Worm (Caenorhabditis elegans) whole organism, L1 larva: ENCODE data around the gene rpn-6.1.

ENCODE experiments used
- C04F5.9 ChIP-seq: sonication (generic microtip); optimal IDR thresholded peaks from 2 replicates; lab custom pipeline; 2016; ENCODE audit warnings: missing genetic modification characterization, missing compliant biosample characterization
- C16A3.4 ChIP-seq: fragments of 150-350 bp; optimal IDR thresholded peaks from 2 replicates; lab custom pipeline; 2014; ENCODE audit warnings: missing biosample characterization, missing genetic modification characterization
- C34B4.2 ChIP-seq: sonication (generic microtip); optimal IDR thresholded peaks from 2 replicates; lab custom pipeline; 2017; ENCODE audit warnings: mild to moderate bottlenecking, missing genetic modification characterization, missing compliant biosample characterization
- Y116A8C.19 ChIP-seq: sonication (generic microtip); optimal IDR thresholded peaks from 2 replicates; lab custom pipeline; 2016; ENCODE audit warnings: missing compliant biosample characterization, missing genetic modification characterization, borderline replicate concordance
- aly-2 ChIP-seq: fragments of 150-350 bp; optimal IDR thresholded peaks from 2 replicates; lab custom pipeline; 2014; ENCODE audit warnings: missing biosample characterization, missing genetic modification characterization
- ama-1 ChIP-seq: fragments of 150-350 bp; optimal IDR thresholded peaks from 2 replicates; lab custom pipeline; 2014
- blmp-1 ChIP-seq: fragments of 150-350 bp; optimal IDR thresholded peaks from 2 replicates; lab custom pipeline; 2014; ENCODE audit warnings: missing biosample characterization, missing genetic modification characterization
- ceh-8 ChIP-seq: fragments of 200-800 bp; sonication (Bioruptor generic); optimal IDR thresholded peaks from 2 replicates; lab custom pipeline; 2018; ENCODE audit warnings: mild to moderate bottlenecking, missing genetic modification characterization, moderate library complexity, missing compliant biosample characterization
- ceh-82 ChIP-seq, 3 experiments: fragments of 150-350 bp in 1 of 3; sonication (generic microtip) in 2 of 3; optimal IDR thresholded peaks; 2 replicates each; lab custom pipeline; 2014 to 2017; ENCODE audit warnings: missing biosample characterization in 3 of 3, missing genetic modification characterization in 3 of 3
- ceh-90 ChIP-seq: sonication (generic microtip); optimal IDR thresholded peaks from 2 replicates; lab custom pipeline; 2016; ENCODE audit warnings: missing genetic modification characterization, missing compliant biosample characterization
- dpl-1 ChIP-seq, 3 experiments: fragments of 150-350 bp in 2 of 3; sonication (generic microtip) in 1 of 3; optimal IDR thresholded peaks; 2 replicates each; lab custom pipeline; 2014 to 2017; ENCODE audit warnings: missing biosample characterization in 3 of 3, missing genetic modification characterization in 3 of 3, missing genetic modification reagents in 3 of 3
- efl-1 ChIP-seq, 4 experiments: fragments of 150-350 bp; optimal IDR thresholded peaks in 3 of 4; peaks in 1 of 4; 1 replicate in 1 of 4; 2 replicates in 3 of 4; lab custom pipeline; 2014; ENCODE audit warnings: missing biosample characterization in 2 of 4, missing genetic modification characterization in 2 of 4, missing genetic modification reagents in 2 of 4
- efl-3 ChIP-seq: fragments of 200-800 bp; sonication (Bioruptor generic); optimal IDR thresholded peaks from 2 replicates; lab custom pipeline; 2018; ENCODE audit warnings: mild to moderate bottlenecking, missing genetic modification characterization, missing compliant biosample characterization
- egl-13 ChIP-seq: sonication (generic microtip); optimal IDR thresholded peaks from 2 replicates; lab custom pipeline; 2016; ENCODE audit warnings: missing genotype, missing genetic modification reagents, missing genetic modification characterization, missing compliant biosample characterization
- egl-27 ChIP-seq, 2 experiments: fragments of 150-350 bp in 1 of 2; sonication (generic microtip); optimal IDR thresholded peaks; 3 replicates each; lab custom pipeline; 2017 to 2018; ENCODE audit warnings: missing biosample characterization in 2 of 2, missing genetic modification characterization in 2 of 2, missing genetic modification reagents in 2 of 2
- elt-3 ChIP-seq, 6 experiments: fragments of 150-350 bp in 1 of 6; sonication (generic microtip); optimal IDR thresholded peaks; 2 replicates each; lab custom pipeline; 2017 to 2018; ENCODE audit warnings: missing biosample characterization in 6 of 6, missing genetic modification characterization in 6 of 6, inconsistent platforms in 1 of 6
- ets-5 ChIP-seq: fragments of 200-800 bp; sonication (Bioruptor generic); IDR thresholded peaks from 2 replicates; pipeline ENCODE4 v1.3.6; 2022; ENCODE audit warnings: missing genetic modification characterization, missing compliant biosample characterization
- fkh-10 ChIP-seq: sonication (generic microtip); optimal IDR thresholded peaks from 2 replicates; lab custom pipeline; 2017; ENCODE audit warnings: missing biosample characterization, missing genetic modification reagents, missing genetic modification characterization
- fkh-4 ChIP-seq: sonication (generic microtip); optimal IDR thresholded peaks from 2 replicates; lab custom pipeline; 2016; ENCODE audit warnings: missing compliant biosample characterization, missing genetic modification characterization, borderline replicate concordance
- fkh-8 ChIP-seq: sonication (generic microtip); optimal IDR thresholded peaks from 2 replicates; lab custom pipeline; 2016; ENCODE audit warnings: mild to moderate bottlenecking, missing genetic modification characterization, missing compliant biosample characterization
- grh-1 ChIP-seq: fragments of 200-800 bp; sonication (Bioruptor generic); IDR thresholded peaks from 2 replicates; pipeline ENCODE4 v1.3.6; 2022; ENCODE audit warnings: missing genetic modification reagents, missing genetic modification characterization, missing compliant biosample characterization
- hlh-17 ChIP-seq: fragments of 200-800 bp; sonication (Bioruptor generic); optimal IDR thresholded peaks from 2 replicates; lab custom pipeline; 2018; ENCODE audit warnings: missing genetic modification characterization, mild to moderate bottlenecking, missing compliant biosample characterization, moderate library complexity, borderline replicate concordance
- hpl-2 ChIP-seq: fragments of 150-350 bp; optimal IDR thresholded peaks from 2 replicates; lab custom pipeline; 2014; ENCODE audit warnings: missing biosample characterization, missing genetic modification reagents, missing genetic modification characterization
- irx-1 ChIP-seq: sonication (generic microtip); optimal IDR thresholded peaks from 2 replicates; lab custom pipeline; 2016; ENCODE audit warnings: missing genetic modification characterization, missing compliant biosample characterization
- isw-1 ChIP-seq: fragments of 200-800 bp; sonication (Bioruptor generic); IDR thresholded peaks from 2 replicates; pipeline ENCODE4 v1.3.6; 2022; ENCODE audit warnings: missing genetic modification characterization, missing compliant biosample characterization
- jun-1 ChIP-seq: fragments of 150-350 bp; optimal IDR thresholded peaks from 2 replicates; lab custom pipeline; 2014; ENCODE audit warnings: missing biosample characterization, missing genetic modification reagents, missing genetic modification characterization
- lin-14 ChIP-seq: fragments of 200-800 bp; sonication (Bioruptor generic); optimal IDR thresholded peaks from 2 replicates; lab custom pipeline; 2018; ENCODE audit warnings: mild to moderate bottlenecking, missing genetic modification characterization, moderate library complexity, missing compliant biosample characterization
- lin-15B ChIP-seq: fragments of 150-350 bp; sonication (generic microtip); optimal IDR thresholded peaks from 3 replicates; lab custom pipeline; 2014; ENCODE audit warnings: missing biosample characterization, missing genetic modification characterization
- lin-35 ChIP-seq, 2 experiments: fragments of 150-350 bp; optimal IDR thresholded peaks; 2 replicates each; lab custom pipeline; 2014; ENCODE audit warnings: missing biosample characterization in 2 of 2, missing genetic modification characterization in 2 of 2, missing genetic modification reagents in 2 of 2
- lsy-2 ChIP-seq, 2 experiments: fragments of 150-350 bp; optimal IDR thresholded peaks; 2 replicates each; lab custom pipeline; 2014; ENCODE audit warnings: missing biosample characterization in 2 of 2, missing genetic modification characterization in 2 of 2
- mab-9 ChIP-seq: fragments of 200-800 bp; sonication (Bioruptor generic); IDR thresholded peaks from 2 replicates; pipeline ENCODE4 v1.3.6; 2022; ENCODE audit warnings: missing genetic modification reagents, missing genetic modification characterization, missing compliant biosample characterization
- mep-1 ChIP-seq: fragments of 150-350 bp; optimal IDR thresholded peaks from 2 replicates; lab custom pipeline; 2014; ENCODE audit warnings: missing biosample characterization, missing genetic modification characterization
- nhr-11 ChIP-seq: fragments of 150-350 bp; optimal IDR thresholded peaks from 2 replicates; lab custom pipeline; 2014; ENCODE audit warnings: missing biosample characterization, missing genetic modification characterization
- nhr-237 ChIP-seq: fragments of 150-350 bp; optimal IDR thresholded peaks from 2 replicates; lab custom pipeline; 2014; ENCODE audit warnings: missing biosample characterization, missing genetic modification characterization
- nhr-28 ChIP-seq: fragments of 150-350 bp; optimal IDR thresholded peaks from 2 replicates; lab custom pipeline; 2014; ENCODE audit warnings: missing biosample characterization, missing genetic modification characterization
- nhr-47 ChIP-seq: sonication (generic microtip); optimal IDR thresholded peaks from 2 replicates; lab custom pipeline; 2016; ENCODE audit warnings: mild to moderate bottlenecking, missing genetic modification characterization, moderate library complexity, missing compliant biosample characterization
- nhr-71 ChIP-seq: sonication (generic microtip); optimal IDR thresholded peaks from 2 replicates; lab custom pipeline; 2016; ENCODE audit warnings: mild to moderate bottlenecking, missing genetic modification characterization, moderate library complexity, missing compliant biosample characterization
- nhr-76 ChIP-seq: sonication (generic microtip); optimal IDR thresholded peaks from 2 replicates; lab custom pipeline; 2017; ENCODE audit warnings: missing biosample characterization, missing genetic modification characterization
- nhr-77 ChIP-seq: fragments of 150-350 bp; optimal IDR thresholded peaks from 2 replicates; lab custom pipeline; 2014; ENCODE audit warnings: missing biosample characterization, missing genetic modification characterization
- nhr-84 ChIP-seq: sonication (generic microtip); optimal IDR thresholded peaks from 2 replicates; lab custom pipeline; 2017; ENCODE audit warnings: missing biosample characterization, missing genetic modification characterization
- nhr-90 ChIP-seq: sonication (generic microtip); optimal IDR thresholded peaks from 2 replicates; lab custom pipeline; 2016; ENCODE audit warnings: mild to moderate bottlenecking, missing genetic modification characterization, missing compliant biosample characterization; ENCODE audit not compliant: poor library complexity
- pag-3 ChIP-seq: sonication (generic microtip); optimal IDR thresholded peaks from 2 replicates; lab custom pipeline; 2017; ENCODE audit warnings: missing genetic modification characterization, mild to moderate bottlenecking, missing compliant biosample characterization, antibody characterized with exemption, borderline replicate concordance; ENCODE audit not compliant: insufficient read depth
- snpc-4 ChIP-seq: fragments of 150-350 bp; optimal IDR thresholded peaks from 2 replicates; lab custom pipeline; 2014; ENCODE audit warnings: missing biosample characterization, missing genetic modification characterization
- sox-4 ChIP-seq: sonication (generic microtip); optimal IDR thresholded peaks from 2 replicates; lab custom pipeline; 2016; ENCODE audit warnings: missing genetic modification characterization, missing compliant biosample characterization
- sup-37 ChIP-seq: fragments of 200-800 bp; sonication (Bioruptor generic); optimal IDR thresholded peaks from 2 replicates; lab custom pipeline; 2018; ENCODE audit warnings: mild to moderate bottlenecking, missing genetic modification characterization, missing compliant biosample characterization
- tlp-1 ChIP-seq: fragments of 150-350 bp; optimal IDR thresholded peaks from 2 replicates; lab custom pipeline; 2014; ENCODE audit warnings: missing biosample characterization, missing genetic modification characterization
- unc-30 ChIP-seq: sonication (generic microtip); optimal IDR thresholded peaks from 2 replicates; lab custom pipeline; 2017; ENCODE audit warnings: missing biosample characterization, missing genetic modification characterization
- unc-62 ChIP-seq: fragments of 150-350 bp; optimal IDR thresholded peaks from 2 replicates; lab custom pipeline; 2014; ENCODE audit warnings: missing biosample characterization, missing genetic modification reagents, missing genetic modification characterization
- unc-86 ChIP-seq: sonication (generic microtip); optimal IDR thresholded peaks from 2 replicates; lab custom pipeline; 2016; ENCODE audit warnings: missing genetic modification characterization, missing compliant biosample characterization
- xbp-1 ChIP-seq: sonication (generic microtip); optimal IDR thresholded peaks from 2 replicates; lab custom pipeline; 2016; ENCODE audit warnings: missing genetic modification characterization, missing compliant biosample characterization
- zip-4 ChIP-seq: fragments of 200-800 bp; sonication (Bioruptor generic); optimal IDR thresholded peaks from 2 replicates; lab custom pipeline; 2018; ENCODE audit warnings: mild to moderate bottlenecking, missing genetic modification characterization, moderate library complexity, missing compliant biosample characterization
- ztf-4 ChIP-seq: fragments of 150-350 bp; optimal IDR thresholded peaks from 2 replicates; lab custom pipeline; 2014; ENCODE audit warnings: missing biosample characterization, missing genetic modification characterization

The rpn-6.1 gene

DNA sequence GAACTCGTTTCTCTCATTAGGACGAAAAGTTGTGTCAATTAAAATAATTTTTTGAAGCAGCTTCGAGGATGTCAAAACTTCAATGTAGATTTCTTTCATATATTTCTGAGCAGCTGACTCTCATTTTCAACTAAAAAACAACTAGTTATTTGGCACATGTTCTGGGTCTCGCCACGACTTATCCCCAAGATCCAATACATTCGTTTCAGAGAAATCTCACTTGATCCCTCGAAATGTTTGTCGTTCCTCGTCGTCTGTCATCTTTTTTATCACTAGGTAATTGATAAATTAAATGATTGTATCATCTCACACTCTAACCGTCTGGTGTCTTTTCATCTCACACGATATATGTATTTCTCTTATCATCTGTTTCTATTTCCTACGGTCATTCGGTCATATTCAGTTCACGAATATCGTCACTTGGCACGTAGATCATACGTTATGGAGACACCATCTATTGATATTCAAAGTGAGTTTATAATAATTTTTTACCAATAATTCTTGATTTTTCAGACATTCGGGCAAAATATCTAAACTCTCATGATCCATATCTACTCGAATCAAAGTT lies at the start of gene rpn-6.1, which contains the start of gene F57B9.1:
TSS of gene rpn-6.1 (minus strand) at position 65 of the 568 bp plus-strand sequence.
TSS of gene F57B9.1 (plus strand) at position 154 of the 568 bp plus-strand sequence.
- TF ChIP-seq elt-3 (tag; optimal IDR thresholded peaks at IDR 0.05; lab: Kevin White, UChicago) (peak in 2 of 6 experiments; percentile 66 to 73), dpl-1 (GFP tag; optimal IDR thresholded peaks at IDR 0.05; lab: Kevin White, UChicago) (peak in 1 of 3 experiments; percentile 11), unc-62 (GFP tag; lab: Kevin White, UChicago) (no peak), nhr-84 (no peak), C04F5.9 (tag; lab: Kevin White, UChicago) (no peak), nhr-76 (tag; lab: Kevin White, UChicago) (no peak), nhr-11 (tag; lab: Kevin White, UChicago) (no peak), fkh-10 (GFP tag; lab: Kevin White, UChicago) (no peak), lin-15B (tag; lab: Kevin White, UChicago) (no peak), grh-1 (no peak), C34B4.2 (tag; lab: Kevin White, UChicago) (no peak), mab-9 (GFP tag; lab: Robert Waterston, UW) (no peak), nhr-47 (tag; lab: Kevin White, UChicago) (no peak), nhr-28 (tag; lab: Kevin White, UChicago) (no peak), nhr-71 (tag; lab: Kevin White, UChicago) (peak; percentile 12), nhr-77 (tag; lab: Kevin White, UChicago) (no peak), pag-3 (peak; percentile 63), efl-3 (GFP tag; lab: Kevin White, UChicago) (no peak), C16A3.4 (tag; lab: Kevin White, UChicago) (no peak), unc-30 (tag; lab: Kevin White, UChicago) (no peak), ceh-82 (tag; optimal IDR thresholded peaks at IDR 0.05; lab: Kevin White, UChicago) (no peak), ets-5 (GFP tag; lab: Robert Waterston, UW) (no peak), ztf-4 (tag; lab: Kevin White, UChicago) (no peak), xbp-1 (tag; lab: Kevin White, UChicago) (no peak), sox-4 (tag; lab: Kevin White, UChicago) (no peak), efl-1 (optimal IDR thresholded peaks at IDR 0.05; lab: Kevin White, UChicago) (peak in 1 of 2 experiments; percentile 4), efl-1 (GFP tag; optimal IDR thresholded peaks at IDR 0.05 in 1 of 2; lab: Kevin White, UChicago) (peak in 1 of 2 experiments; percentile 68), isw-1 (GFP tag; lab: Robert Waterston, UW) (no peak), zip-4 (GFP tag; lab: Kevin White, UChicago) (no peak), nhr-237 (tag; lab: Kevin White, UChicago) (no peak), lin-14 (peak; percentile 40), hlh-17 (no peak), jun-1 (tag; lab: Kevin White, UChicago) (no peak), ceh-90 (no peak), lin-35 (GFP tag; optimal IDR thresholded peaks at IDR 0.05; lab: Kevin White, UChicago) (peak in 1 of 2 experiments; percentile 53), egl-13 (tag; lab: Kevin White, UChicago) (no peak), ama-1 (lab: Kevin White, UChicago) (no peak), irx-1 (tag; lab: Kevin White, UChicago) (no peak), egl-27 (tag; optimal IDR thresholded peaks at IDR 0.05; lab: Kevin White, UChicago) (no peak), snpc-4 (no peak), unc-86 (tag; lab: Kevin White, UChicago) (no peak), tlp-1 (tag; lab: Kevin White, UChicago) (no peak), nhr-90 (tag; lab: Kevin White, UChicago) (peak; percentile 6), lsy-2 (tag; optimal IDR thresholded peaks at IDR 0.05; lab: Kevin White, UChicago) (peak in 1 of 2 experiments; percentile 64), blmp-1 (tag; lab: Kevin White, UChicago) (peak; percentile 38), Y116A8C.19 (tag; lab: Kevin White, UChicago) (no peak), hpl-2 (GFP tag; lab: Kevin White, UChicago) (no peak), aly-2 (tag; lab: Kevin White, UChicago) (no peak), fkh-8 (tag; lab: Kevin White, UChicago) (no peak), mep-1 (tag; lab: Kevin White, UChicago) (peak; percentile 15), fkh-4 (no peak), sup-37 (GFP tag; lab: Kevin White, UChicago) (no peak), ceh-8 (GFP tag; lab: Kevin White, UChicago) (no peak)
